Fruit fly (Drosophila melanogaster) whole organism, embryonic: ENCODE measurements around the gene smid.
A peak's percentile ranks its signal among the peaks of the same experiment; 100 is the strongest.

Source experiments
- Atf3 ChIP-seq: fragments of 200-800 bp; sonication (Bioruptor generic); optimal IDR thresholded peaks from 3 replicates; lab custom pipeline; 2016; ENCODE audit warnings: missing biosample characterization, missing genetic modification characterization
- CG11247 ChIP-seq: fragments of 200-800 bp; sonication (Bioruptor generic); IDR thresholded peaks from 2 replicates; pipeline ENCODE4 v1.3.6; 2022; ENCODE audit warnings: missing biosample characterization, missing genetic modification characterization
- CG12299 ChIP-seq: fragments of 200-800 bp; sonication (Bioruptor generic); optimal IDR thresholded peaks from 2 replicates; lab custom pipeline; 2018; ENCODE audit warnings: missing biosample characterization, mild to moderate bottlenecking, missing genetic modification characterization
- CG12744 ChIP-seq: fragments of 200-800 bp; sonication (Bioruptor generic); optimal IDR thresholded peaks from 2 replicates; lab custom pipeline; 2016; ENCODE audit warnings: missing biosample characterization, missing genetic modification characterization
- CG13287 ChIP-seq: fragments of 200-800 bp; sonication (Bioruptor generic); IDR thresholded peaks from 2 replicates; pipeline ENCODE4 v1.3.6; 2022; ENCODE audit warnings: missing biosample characterization, missing genetic modification characterization; ENCODE audit not compliant: partially characterized antibody
- CG13894 ChIP-seq: fragments of 200-800 bp; sonication (Bioruptor generic); optimal IDR thresholded peaks from 3 replicates; lab custom pipeline; 2018; ENCODE audit warnings: missing biosample characterization, mild to moderate bottlenecking, missing genetic modification characterization, moderate library complexity
- CG1529 ChIP-seq: fragments of 200-800 bp; sonication (Bioruptor generic); optimal IDR thresholded peaks from 3 replicates; lab custom pipeline; 2018; ENCODE audit warnings: missing biosample characterization, missing genetic modification characterization
- CG2199 ChIP-seq: fragments of 200-800 bp; sonication (Bioruptor generic); IDR thresholded peaks from 3 replicates; pipeline ENCODE4 v1.3.6; 2022; ENCODE audit warnings: missing biosample characterization, missing genetic modification characterization
- CG4282 ChIP-seq: fragments of 200-800 bp; sonication (Bioruptor generic); optimal IDR thresholded peaks from 2 replicates; lab custom pipeline; 2016; ENCODE audit warnings: missing biosample characterization, missing genetic modification characterization
- CG4854 ChIP-seq: fragments of 200-800 bp; sonication (Bioruptor generic); optimal IDR thresholded peaks from 2 replicates; lab custom pipeline; 2016; ENCODE audit warnings: missing biosample characterization, missing genetic modification characterization, inconsistent platforms
- CG6689 ChIP-seq: fragments of 200-800 bp; sonication (Bioruptor generic); IDR thresholded peaks from 2 replicates; pipeline ENCODE4 v1.3.6; 2022; ENCODE audit warnings: missing biosample characterization, missing genetic modification characterization
- CG8290 ChIP-seq, 3 experiments: fragments of 200-800 bp; sonication (Bioruptor generic); optimal IDR thresholded peaks; 2 replicates each; lab custom pipeline; 2016 to 2019; ENCODE audit warnings: missing biosample characterization in 3 of 3, missing genetic modification characterization in 3 of 3, mild to moderate bottlenecking in 2 of 3, moderate library complexity in 1 of 3
- Chrac-16 ChIP-seq: fragments of 200-800 bp; sonication (Bioruptor generic); optimal IDR thresholded peaks from 3 replicates; lab custom pipeline; 2016; ENCODE audit warnings: missing biosample characterization, missing genetic modification characterization
- E2f2 ChIP-seq: fragments of 200-800 bp; sonication (Bioruptor generic); IDR thresholded peaks from 2 replicates; pipeline ENCODE4 v1.3.6; 2022; ENCODE audit warnings: missing biosample characterization, missing genetic modification characterization
- Fer1 ChIP-seq: fragments of 200-800 bp; sonication (Bioruptor generic); optimal IDR thresholded peaks from 2 replicates; lab custom pipeline; 2017; ENCODE audit warnings: missing biosample characterization, mild to moderate bottlenecking, missing genetic modification characterization
- GATAe ChIP-seq: fragments of 200-800 bp; sonication (Bioruptor generic); conservative IDR thresholded peaks from 2 replicates; pipeline ENCODE4 v1.3.6; 2022; ENCODE audit warnings: missing biosample characterization, missing genetic modification characterization
- HLH3B ChIP-seq: fragments of 200-800 bp; sonication (Bioruptor generic); IDR thresholded peaks from 2 replicates; pipeline ENCODE4 v1.3.6; 2022; ENCODE audit warnings: missing biosample characterization, missing genetic modification characterization
- Hmx ChIP-seq: fragments of 200-800 bp; sonication (Bioruptor generic); optimal IDR thresholded peaks from 2 replicates; lab custom pipeline; 2016; ENCODE audit warnings: missing biosample characterization, missing genetic modification characterization
- Mad ChIP-seq: fragments of 200-800 bp; sonication (Bioruptor generic); optimal IDR thresholded peaks from 2 replicates; lab custom pipeline; 2016; ENCODE audit warnings: missing biosample characterization, missing genetic modification characterization
- NC2α ChIP-seq: fragments of 200-800 bp; sonication (Bioruptor generic); optimal IDR thresholded peaks from 2 replicates; lab custom pipeline; 2016; ENCODE audit warnings: missing biosample characterization, missing genetic modification characterization
- NFAT ChIP-seq: fragments of 200-800 bp; sonication (Bioruptor generic); IDR thresholded peaks from 2 replicates; pipeline ENCODE4 v1.3.6; 2022; ENCODE audit warnings: missing biosample characterization, missing genetic modification characterization
- Rx ChIP-seq: fragments of 200-800 bp; sonication (Bioruptor generic); IDR thresholded peaks from 2 replicates; pipeline ENCODE4 v1.3.6; 2022; ENCODE audit warnings: missing biosample characterization, missing genetic modification characterization
- Side ChIP-seq: fragments of 200-800 bp; sonication (Bioruptor generic); optimal IDR thresholded peaks from 2 replicates; lab custom pipeline; 2016; ENCODE audit warnings: missing biosample characterization, missing genetic modification characterization
- Sox100B ChIP-seq: fragments of 200-800 bp; sonication (Bioruptor generic); optimal IDR thresholded peaks from 3 replicates; lab custom pipeline; 2018; ENCODE audit warnings: missing biosample characterization, mild to moderate bottlenecking, missing genetic modification characterization
- Xbp1 ChIP-seq: fragments of 200-800 bp; sonication (Bioruptor generic); optimal IDR thresholded peaks from 3 replicates; lab custom pipeline; 2016; ENCODE audit warnings: missing biosample characterization, mild to moderate bottlenecking, missing genetic modification characterization
- bowl ChIP-seq: fragments of 200-800 bp; sonication (Bioruptor generic); IDR thresholded peaks from 2 replicates; pipeline ENCODE4 v1.3.6; 2022; ENCODE audit warnings: missing biosample characterization, missing genetic modification characterization
- chinmo ChIP-seq: fragments of 200-800 bp; sonication (Bioruptor generic); IDR thresholded peaks from 4 replicates; pipeline ENCODE4 v1.3.6; 2022; ENCODE audit warnings: missing biosample characterization, missing genetic modification characterization; ENCODE audit not compliant: partially characterized antibody
- en ChIP-seq: fragments of 200-800 bp; sonication (Bioruptor generic); optimal IDR thresholded peaks from 2 replicates; lab custom pipeline; 2016; ENCODE audit warnings: missing biosample characterization, missing genetic modification characterization
- exex ChIP-seq: fragments of 200-800 bp; sonication (Bioruptor generic); optimal IDR thresholded peaks from 4 replicates; lab custom pipeline; 2018; ENCODE audit warnings: missing biosample characterization, mild to moderate bottlenecking, missing genetic modification characterization, moderate library complexity
- fd3F ChIP-seq: fragments of 200-800 bp; sonication (Bioruptor generic); optimal IDR thresholded peaks from 2 replicates; lab custom pipeline; 2018; ENCODE audit warnings: missing biosample characterization, mild to moderate bottlenecking, missing genetic modification characterization, moderate library complexity
- fd64A ChIP-seq: fragments of 200-800 bp; sonication (Bioruptor generic); optimal IDR thresholded peaks from 3 replicates; lab custom pipeline; 2018; ENCODE audit warnings: missing biosample characterization, mild to moderate bottlenecking, missing genetic modification characterization
- ftz-f1 ChIP-seq: fragments of 200-800 bp; sonication (Bioruptor generic); optimal IDR thresholded peaks from 2 replicates; lab custom pipeline; 2016; ENCODE audit warnings: missing biosample characterization, missing genetic modification characterization
- gcm ChIP-seq: fragments of 200-800 bp; sonication (Bioruptor generic); optimal IDR thresholded peaks from 2 replicates; lab custom pipeline; 2019; ENCODE audit warnings: missing biosample characterization, mild to moderate bottlenecking, missing genetic modification characterization, moderate library complexity
- gem ChIP-seq: fragments of 200-800 bp; sonication (Bioruptor generic); optimal IDR thresholded peaks from 2 replicates; lab custom pipeline; 2019; ENCODE audit warnings: missing biosample characterization, mild to moderate bottlenecking, missing genetic modification characterization, moderate library complexity
- grn ChIP-seq: fragments of 200-800 bp; sonication (Bioruptor generic); optimal IDR thresholded peaks from 3 replicates; lab custom pipeline; 2017; ENCODE audit warnings: missing biosample characterization, missing genetic modification characterization
- gt ChIP-seq: fragments of 200-800 bp; sonication (Bioruptor generic); IDR thresholded peaks from 2 replicates; pipeline ENCODE4 v1.3.6; 2022; ENCODE audit warnings: missing biosample characterization, missing genetic modification characterization
- lab ChIP-seq: fragments of 200-800 bp; sonication (Bioruptor generic); optimal IDR thresholded peaks from 3 replicates; lab custom pipeline; 2017; ENCODE audit warnings: missing biosample characterization, missing genetic modification characterization, mild to moderate bottlenecking, moderate library complexity, missing genetic modification reagents
- lbe ChIP-seq: fragments of 200-800 bp; sonication (Bioruptor generic); optimal IDR thresholded peaks from 2 replicates; lab custom pipeline; 2016; ENCODE audit warnings: missing biosample characterization, mild to moderate bottlenecking, missing genetic modification characterization
- lmd ChIP-seq: fragments of 200-800 bp; sonication (Bioruptor generic); IDR thresholded peaks from 2 replicates; pipeline ENCODE4 v1.3.6; 2022; ENCODE audit warnings: missing biosample characterization, missing genetic modification characterization
- mirr ChIP-seq: fragments of 200-800 bp; sonication (Bioruptor generic); optimal IDR thresholded peaks from 3 replicates; lab custom pipeline; 2018; ENCODE audit warnings: missing biosample characterization, mild to moderate bottlenecking, missing genetic modification characterization
- nom ChIP-seq: fragments of 200-800 bp; sonication (Bioruptor generic); optimal IDR thresholded peaks from 2 replicates; lab custom pipeline; 2017; ENCODE audit warnings: missing biosample characterization, missing genetic modification characterization, mild to moderate bottlenecking, moderate library complexity, missing genetic modification reagents
- p53 ChIP-seq: fragments of 200-800 bp; sonication (Bioruptor generic); optimal IDR thresholded peaks from 2 replicates; lab custom pipeline; 2016; ENCODE audit warnings: missing biosample characterization, missing genetic modification characterization
- pfk ChIP-seq: fragments of 200-800 bp; sonication (Bioruptor generic); optimal IDR thresholded peaks from 2 replicates; lab custom pipeline; 2018; ENCODE audit warnings: missing biosample characterization, mild to moderate bottlenecking, missing genetic modification characterization, moderate library complexity
- psq ChIP-seq: fragments of 200-800 bp; sonication (Bioruptor generic); optimal IDR thresholded peaks from 2 replicates; lab custom pipeline; 2017; ENCODE audit warnings: missing biosample characterization, missing genetic modification characterization
- repo ChIP-seq: fragments of 200-800 bp; sonication (Bioruptor generic); optimal IDR thresholded peaks from 2 replicates; lab custom pipeline; 2016; ENCODE audit warnings: missing biosample characterization, missing genetic modification characterization
- sd ChIP-seq: fragments of 200-800 bp; sonication (Bioruptor generic); optimal IDR thresholded peaks from 3 replicates; lab custom pipeline; 2018; ENCODE audit warnings: missing biosample characterization, mild to moderate bottlenecking, missing genetic modification characterization, moderate library complexity
- stwl ChIP-seq: fragments of 200-800 bp; sonication (Bioruptor generic); optimal IDR thresholded peaks from 3 replicates; lab custom pipeline; 2018; ENCODE audit warnings: missing biosample characterization, mild to moderate bottlenecking, missing genetic modification characterization, moderate library complexity
- tna ChIP-seq: fragments of 200-800 bp; sonication (Bioruptor generic); IDR thresholded peaks from 2 replicates; pipeline ENCODE4 v1.3.6; 2022; ENCODE audit warnings: missing biosample characterization, missing genetic modification characterization; ENCODE audit not compliant: partially characterized antibody
- trem ChIP-seq: fragments of 200-800 bp; optimal IDR thresholded peaks from 3 replicates; lab custom pipeline; 2019; ENCODE audit warnings: missing biosample characterization, mild to moderate bottlenecking, missing genetic modification characterization, moderate library complexity

The smid gene

dm6 chr3L:7423517-7423916 lies 42.1 kb downstream of the smid start, which contains the start of gene CG42458 (continued):
- peak; percentile 84 for TF ChIP-seq CG13894 (tag; lab: Kevin White, UChicago)
- 0 out of 2 replicates have a peak, but pooled peaks have one; percentile 22 for TF ChIP-seq HLH3B (GFP tag; lab: Robert Waterston, UW)
- 0 out of 4 replicates have a peak, but pooled peaks have one; percentile 33 for TF ChIP-seq chinmo (GFP tag; lab: Robert Waterston, UW)
- peak; percentile 27 for TF ChIP-seq Fer1 (GFP tag; lab: Kevin White, UChicago)

DNA sequence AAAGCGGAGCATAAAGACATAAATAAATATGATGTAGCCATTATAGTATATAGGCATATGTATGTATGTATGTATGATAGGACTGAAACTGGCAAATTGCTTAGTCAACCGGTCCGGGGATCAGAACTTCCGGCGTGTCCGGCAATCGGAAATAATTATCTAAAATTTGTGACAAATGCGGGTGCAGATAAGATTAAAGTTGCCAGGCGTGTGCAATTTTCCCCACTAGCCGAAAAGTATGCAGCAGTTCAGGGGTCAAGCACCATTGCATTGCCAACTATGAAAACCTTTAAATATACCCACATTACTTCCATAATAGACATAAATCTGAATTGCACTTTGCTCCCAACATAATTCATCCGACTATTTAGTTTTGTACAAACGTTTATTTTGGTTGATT lies 50.9 kb downstream of the smid start:
- TF ChIP-seq trem (tag; lab: Kevin White, UChicago) (no peak), tna (GFP tag; lab: Robert Waterston, UW) (no peak), CG12744 (GFP tag; lab: Kevin White, UChicago) (no peak), gcm (GFP tag; lab: Kevin White, UChicago) (peak; percentile 19), stwl (tag; lab: Kevin White, UChicago) (peak; percentile 15), Hmx (GFP tag; lab: Kevin White, UChicago) (no peak), E2f2 (GFP tag; lab: Robert Waterston, UW) (no peak), CG6689 (GFP tag; lab: Robert Waterston, UW) (no peak), ftz-f1 (no peak), gt (GFP tag; lab: Robert Waterston, UW) (no peak), CG12299 (no peak), gem (tag; lab: Kevin White, UChicago) (no peak), psq (no peak), mirr (GFP tag; lab: Kevin White, UChicago) (peak; percentile 11), CG1529 (no peak), lbe (no peak), Xbp1 (no peak), NC2α (GFP tag; lab: Kevin White, UChicago) (no peak), CG8290 (GFP tag; optimal IDR thresholded peaks at IDR 0.05; lab: Kevin White, UChicago) (no peak), CG8290 (tag; optimal IDR thresholded peaks at IDR 0.05; lab: Kevin White, UChicago) (peak in 1 of 2 experiments; percentile 30), chinmo (GFP tag; lab: Robert Waterston, UW) (0 out of 4 replicates have a peak, but pooled peaks have one; percentile 57), Mad (GFP tag; lab: Kevin White, UChicago) (no peak), p53 (GFP tag; lab: Kevin White, UChicago) (no peak), sd (tag; lab: Kevin White, UChicago) (no peak), Atf3 (GFP tag; lab: Kevin White, UChicago) (no peak), repo (no peak), CG4282 (GFP tag; lab: Kevin White, UChicago) (no peak), lab (GFP tag; lab: Kevin White, UChicago) (peak; percentile 64), grn (GFP tag; lab: Kevin White, UChicago) (peak; percentile 47), fd3F (no peak), CG2199 (GFP tag; lab: Robert Waterston, UW) (peak; percentile 60; the same call in 2 of the 3 replicates), Rx (GFP tag; lab: Robert Waterston, UW) (no peak), GATAe (GFP tag; lab: Robert Waterston, UW) (peak; percentile 65), pfk (GFP tag; lab: Kevin White, UChicago) (no peak), CG13287 (GFP tag; lab: Robert Waterston, UW) (0 out of 2 replicates have a peak, but pooled peaks have one; percentile 7), exex (tag; lab: Kevin White, UChicago) (peak; percentile 74), fd64A (GFP tag; lab: Kevin White, UChicago) (no peak), en (GFP tag; lab: Kevin White, UChicago) (no peak), Sox100B (no peak), lmd (GFP tag; lab: Robert Waterston, UW) (no peak), CG4854 (GFP tag; lab: Kevin White, UChicago) (no peak), Side (GFP tag; lab: Kevin White, UChicago) (no peak), NFAT (GFP tag; lab: Robert Waterston, UW) (no peak), bowl (GFP tag; lab: Robert Waterston, UW) (no peak), CG11247 (GFP tag; lab: Robert Waterston, UW) (no peak), Chrac-16 (GFP tag; lab: Kevin White, UChicago) (no peak), nom (GFP tag; lab: Kevin White, UChicago) (no peak)
